Worm (Caenorhabditis elegans) whole organism, L4/young adult: ENCODE measurements around the gene C26B2.8.

Source experiments
- W03F9.2 ChIP-seq: fragments of 150-350 bp; optimal IDR thresholded peaks from 2 replicates; lab custom pipeline; 2014; ENCODE audit warnings: missing biosample characterization, missing genetic modification characterization
- him-1 ChIP-seq: sonication (generic microtip); optimal IDR thresholded peaks from 2 replicates; lab custom pipeline; 2016; ENCODE audit warnings: missing genotype, missing genetic modification reagents, missing genetic modification characterization, missing compliant biosample characterization

DNA sequence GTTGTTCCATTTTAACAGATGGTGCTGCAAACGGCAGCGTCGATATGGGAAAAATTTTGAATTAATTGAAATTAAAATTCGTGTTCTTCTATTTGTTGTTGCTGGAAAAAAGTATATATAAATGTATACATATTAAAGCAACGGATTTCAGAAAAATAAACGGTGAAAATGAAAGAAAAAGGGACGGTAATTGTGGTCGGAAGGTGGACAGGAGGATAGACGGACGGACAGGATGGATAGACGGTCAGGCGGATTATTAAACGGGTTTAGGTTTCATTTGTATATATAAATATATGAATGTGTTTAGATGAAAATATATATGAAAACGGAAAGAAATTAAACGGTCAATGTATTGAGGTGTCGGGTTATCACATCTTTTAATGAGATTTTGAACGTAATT, 15.5 kb downstream of the C26B2.8 start, which contains the start of gene nhr-31:
- no peak for TF ChIP-seq W03F9.2
- no peak for TF ChIP-seq him-1
